Fruit fly (Drosophila melanogaster) whole organism, embryonic: Measurements from ENCODE around the gene CG11454.
A peak's percentile ranks its signal among the peaks of the same experiment; 100 is the strongest.

ENCODE experiments used
- Antp ChIP-seq: fragments of 200-800 bp; sonication (Bioruptor generic); optimal IDR thresholded peaks from 3 replicates; lab custom pipeline; 2016; ENCODE audit warnings: missing biosample characterization, missing genetic modification characterization
- Bteb2 ChIP-seq: fragments of 200-800 bp; sonication (Bioruptor generic); optimal IDR thresholded peaks from 2 replicates; lab custom pipeline; 2016; ENCODE audit warnings: missing biosample characterization, missing genetic modification characterization
- CG11093 ChIP-seq: fragments of 200-800 bp; sonication (Bioruptor generic); IDR thresholded peaks from 3 replicates; pipeline ENCODE4 v1.3.6; 2022; ENCODE audit warnings: missing biosample characterization, missing genetic modification characterization
- CG13296 ChIP-seq: fragments of 200-800 bp; sonication (Bioruptor generic); optimal IDR thresholded peaks from 3 replicates; lab custom pipeline; 2018; ENCODE audit warnings: missing biosample characterization, mild to moderate bottlenecking, missing genetic modification characterization
- CG13894 ChIP-seq: fragments of 200-800 bp; sonication (Bioruptor generic); optimal IDR thresholded peaks from 3 replicates; lab custom pipeline; 2018; ENCODE audit warnings: missing biosample characterization, mild to moderate bottlenecking, missing genetic modification characterization, moderate library complexity
- CG14014 ChIP-seq: fragments of 200-800 bp; sonication (Bioruptor generic); IDR thresholded peaks from 2 replicates; pipeline ENCODE4 v1.3.6; 2022; ENCODE audit warnings: missing biosample characterization, missing genetic modification characterization
- CG14710 ChIP-seq: fragments of 200-800 bp; sonication (Bioruptor generic); optimal IDR thresholded peaks from 3 replicates; lab custom pipeline; 2019; ENCODE audit warnings: missing biosample characterization, mild to moderate bottlenecking, missing genetic modification characterization, moderate library complexity
- CG14860 ChIP-seq: fragments of 200-800 bp; sonication (Bioruptor generic); IDR thresholded peaks from 3 replicates; pipeline ENCODE4 v1.3.6; 2022; ENCODE audit warnings: missing biosample characterization, missing genetic modification characterization; ENCODE audit not compliant: partially characterized antibody
- CG15479 ChIP-seq: fragments of 200-800 bp; sonication (Bioruptor generic); optimal IDR thresholded peaks from 3 replicates; lab custom pipeline; 2019; ENCODE audit warnings: missing biosample characterization, mild to moderate bottlenecking, missing genetic modification characterization, moderate library complexity
- CG15601 ChIP-seq: fragments of 200-800 bp; sonication (Bioruptor generic); optimal IDR thresholded peaks from 3 replicates; lab custom pipeline; 2019; ENCODE audit warnings: missing biosample characterization, mild to moderate bottlenecking, missing genetic modification characterization, moderate library complexity
- CG1603 ChIP-seq: fragments of 200-800 bp; sonication (Bioruptor generic); optimal IDR thresholded peaks from 2 replicates; lab custom pipeline; 2019; ENCODE audit warnings: missing biosample characterization, mild to moderate bottlenecking, missing genetic modification characterization, moderate library complexity
- CG17612 ChIP-seq: fragments of 200-800 bp; sonication (Bioruptor generic); IDR thresholded peaks from 2 replicates; pipeline ENCODE4 v1.3.6; 2022; ENCODE audit warnings: missing biosample characterization, missing genetic modification characterization
- CG17829 ChIP-seq: fragments of 200-800 bp; optimal IDR thresholded peaks from 2 replicates; lab custom pipeline; 2019; ENCODE audit warnings: missing biosample characterization, mild to moderate bottlenecking, missing genetic modification characterization, moderate library complexity
- CG1832 ChIP-seq: fragments of 200-800 bp; sonication (Bioruptor generic); optimal IDR thresholded peaks from 2 replicates; lab custom pipeline; 2017; ENCODE audit warnings: missing biosample characterization, mild to moderate bottlenecking, missing genetic modification characterization, inconsistent platforms
- CG18599 ChIP-seq: fragments of 200-800 bp; sonication (Bioruptor generic); optimal IDR thresholded peaks from 3 replicates; lab custom pipeline; 2017; ENCODE audit warnings: missing biosample characterization, missing genetic modification characterization, mild to moderate bottlenecking, moderate library complexity, missing genetic modification reagents
- CG2199 ChIP-seq: fragments of 200-800 bp; sonication (Bioruptor generic); IDR thresholded peaks from 3 replicates; pipeline ENCODE4 v1.3.6; 2022; ENCODE audit warnings: missing biosample characterization, missing genetic modification characterization
- CG30403 ChIP-seq: fragments of 200-800 bp; sonication (Bioruptor generic); optimal IDR thresholded peaks from 3 replicates; lab custom pipeline; 2016; ENCODE audit warnings: missing biosample characterization, missing genetic modification characterization
- CG32772 ChIP-seq: fragments of 200-800 bp; sonication (Bioruptor generic); IDR thresholded peaks from 2 replicates; pipeline ENCODE4 v1.3.6; 2022; ENCODE audit warnings: missing biosample characterization, missing genetic modification characterization
- CG4282 ChIP-seq: fragments of 200-800 bp; sonication (Bioruptor generic); optimal IDR thresholded peaks from 2 replicates; lab custom pipeline; 2016; ENCODE audit warnings: missing biosample characterization, missing genetic modification characterization
- CG6813 ChIP-seq: fragments of 200-800 bp; sonication (Bioruptor generic); optimal IDR thresholded peaks from 2 replicates; lab custom pipeline; 2017; ENCODE audit warnings: missing biosample characterization, missing genetic modification characterization, mild to moderate bottlenecking, moderate library complexity, missing genetic modification reagents
- CG7786 ChIP-seq: fragments of 200-800 bp; sonication (Bioruptor generic); optimal IDR thresholded peaks from 2 replicates; lab custom pipeline; 2016; ENCODE audit warnings: missing biosample characterization, missing genetic modification characterization
- CG8765 ChIP-seq: fragments of 200-800 bp; sonication (Bioruptor generic); IDR thresholded peaks from 2 replicates; pipeline ENCODE4 v1.3.6; 2022; ENCODE audit warnings: missing biosample characterization, missing genetic modification characterization
- Dad ChIP-seq: fragments of 200-800 bp; sonication (Bioruptor generic); optimal IDR thresholded peaks from 3 replicates; lab custom pipeline; 2016; ENCODE audit warnings: missing biosample characterization, missing genetic modification characterization
- Dip2 ChIP-seq: fragments of 200-800 bp; sonication (Bioruptor generic); IDR thresholded peaks from 2 replicates; pipeline ENCODE4 v1.3.6; 2022; ENCODE audit warnings: missing biosample characterization, missing genetic modification characterization
- Dref ChIP-seq: fragments of 200-800 bp; sonication (Bioruptor generic); IDR thresholded peaks from 2 replicates; pipeline ENCODE4 v1.3.6; 2022; ENCODE audit warnings: missing biosample characterization, missing genetic modification characterization
- E2f1 ChIP-seq: fragments of 200-800 bp; sonication (Bioruptor generic); IDR thresholded peaks from 2 replicates; pipeline ENCODE4 v1.3.6; 2022; ENCODE audit warnings: missing biosample characterization, missing genetic modification characterization
- HLH4C ChIP-seq: fragments of 200-800 bp; sonication (Bioruptor generic); IDR thresholded peaks from 3 replicates; pipeline ENCODE4 v1.3.6; 2022; ENCODE audit warnings: missing biosample characterization, missing genetic modification characterization; ENCODE audit not compliant: partially characterized antibody
- HLH54F ChIP-seq: fragments of 200-800 bp; sonication (Bioruptor generic); optimal IDR thresholded peaks from 3 replicates; lab custom pipeline; 2016; ENCODE audit warnings: missing biosample characterization, missing genetic modification characterization
- Hand ChIP-seq: fragments of 200-800 bp; sonication (Bioruptor generic); optimal IDR thresholded peaks from 2 replicates; lab custom pipeline; 2017; ENCODE audit warnings: mild to moderate bottlenecking, missing biosample characterization, missing genetic modification reagents, missing genetic modification characterization
- Taf1 ChIP-seq: fragments of 200-800 bp; sonication (Bioruptor generic); IDR thresholded peaks from 2 replicates; pipeline ENCODE4 v1.3.6; 2022; ENCODE audit warnings: missing biosample characterization, missing genetic modification characterization
- YL-1 ChIP-seq: fragments of 200-800 bp; sonication (Bioruptor generic); optimal IDR thresholded peaks from 3 replicates; lab custom pipeline; 2017; ENCODE audit warnings: missing biosample characterization, mild to moderate bottlenecking, missing genetic modification characterization
- ara ChIP-seq: fragments of 200-800 bp; sonication (Bioruptor generic); IDR thresholded peaks from 2 replicates; pipeline ENCODE4 v1.3.6; 2022; ENCODE audit warnings: missing biosample characterization, missing genetic modification characterization
- bowl ChIP-seq: fragments of 200-800 bp; sonication (Bioruptor generic); IDR thresholded peaks from 2 replicates; pipeline ENCODE4 v1.3.6; 2022; ENCODE audit warnings: missing biosample characterization, missing genetic modification characterization
- chinmo ChIP-seq: fragments of 200-800 bp; sonication (Bioruptor generic); IDR thresholded peaks from 4 replicates; pipeline ENCODE4 v1.3.6; 2022; ENCODE audit warnings: missing biosample characterization, missing genetic modification characterization; ENCODE audit not compliant: partially characterized antibody
- en ChIP-seq: fragments of 200-800 bp; sonication (Bioruptor generic); optimal IDR thresholded peaks from 2 replicates; lab custom pipeline; 2016; ENCODE audit warnings: missing biosample characterization, missing genetic modification characterization
- fru ChIP-seq: fragments of >200 bp; optimal IDR thresholded peaks from 2 replicates; lab custom pipeline; 2017
- gsb ChIP-seq: fragments of 200-800 bp; sonication (Bioruptor generic); IDR thresholded peaks from 2 replicates; pipeline ENCODE4 v1.3.6; 2022; ENCODE audit warnings: missing biosample characterization, missing genetic modification characterization
- hb ChIP-seq: fragments of 200-800 bp; sonication (Bioruptor generic); IDR thresholded peaks from 3 replicates; pipeline ENCODE4 v1.3.6; 2022; ENCODE audit warnings: missing biosample characterization, missing genetic modification characterization; ENCODE audit not compliant: partially characterized antibody
- hkb ChIP-seq, 2 experiments: fragments of 200-800 bp in 1 of 2; fragments of >200 bp in 1 of 2; sonication (Bioruptor generic) in 1 of 2; IDR thresholded peaks in 1 of 2; optimal IDR thresholded peaks in 1 of 2; 2 replicates each; pipeline versions ENCODE4 v1.3.6 to Lab custom; 2017 to 2022; ENCODE audit warnings: missing biosample characterization in 1 of 2, missing genetic modification characterization in 1 of 2
- ind ChIP-seq: fragments of 200-800 bp; sonication (Bioruptor generic); optimal IDR thresholded peaks from 3 replicates; lab custom pipeline; 2016; ENCODE audit warnings: missing biosample characterization, missing genetic modification characterization
- luna ChIP-seq: fragments of 200-800 bp; sonication (Bioruptor generic); optimal IDR thresholded peaks from 2 replicates; lab custom pipeline; 2016; ENCODE audit warnings: missing biosample characterization, missing genetic modification characterization
- nerfin-2 ChIP-seq: fragments of 200-800 bp; sonication (Bioruptor generic); IDR thresholded peaks from 2 replicates; pipeline ENCODE4 v1.3.6; 2022; ENCODE audit warnings: missing biosample characterization, missing genetic modification characterization; ENCODE audit not compliant: partially characterized antibody
- pho ChIP-seq: fragments of 200-800 bp; sonication (Bioruptor generic); optimal IDR thresholded peaks from 2 replicates; lab custom pipeline; 2016; ENCODE audit warnings: missing biosample characterization, missing genetic modification characterization
- pita ChIP-seq: fragments of 200-800 bp; sonication (Bioruptor generic); optimal IDR thresholded peaks from 2 replicates; lab custom pipeline; 2017; ENCODE audit warnings: missing biosample characterization, mild to moderate bottlenecking, missing genetic modification characterization
- scrt ChIP-seq: fragments of 200-800 bp; sonication (Bioruptor generic); optimal IDR thresholded peaks from 2 replicates; lab custom pipeline; 2018; ENCODE audit warnings: missing biosample characterization, mild to moderate bottlenecking, missing genetic modification characterization, moderate library complexity
- shn ChIP-seq: fragments of 200-800 bp; sonication (Bioruptor generic); optimal IDR thresholded peaks from 3 replicates; lab custom pipeline; 2016; ENCODE audit warnings: missing biosample characterization, missing genetic modification characterization
- sisA ChIP-seq: fragments of 200-800 bp; sonication (Bioruptor generic); IDR thresholded peaks from 2 replicates; pipeline ENCODE4 v1.3.6; 2022; ENCODE audit warnings: missing biosample characterization, missing genetic modification characterization
- slp2 ChIP-seq: fragments of 200-800 bp; sonication (Bioruptor generic); optimal IDR thresholded peaks from 2 replicates; lab custom pipeline; 2016; ENCODE audit warnings: missing biosample characterization, missing genetic modification characterization
- sug ChIP-seq: fragments of 200-800 bp; optimal IDR thresholded peaks from 2 replicates; lab custom pipeline; 2019; ENCODE audit warnings: missing biosample characterization, mild to moderate bottlenecking, missing genetic modification characterization, moderate library complexity
- tgo ChIP-seq: fragments of 200-800 bp; sonication (Bioruptor generic); IDR thresholded peaks from 3 replicates; pipeline ENCODE4 v1.3.6; 2022; ENCODE audit warnings: missing biosample characterization, missing genetic modification characterization
- vvl ChIP-seq: fragments of 200-800 bp; sonication (Bioruptor generic); IDR thresholded peaks from 2 replicates; pipeline ENCODE4 v1.3.6; 2022; ENCODE audit warnings: missing biosample characterization, missing genetic modification characterization

CG11454 gene

dm6 chr2L:94639-95059 is 48.5 kb upstream of the CG11454 start, which contains the start of gene Zir (continued):
- TF ChIP-seq CG14014 (GFP tag; lab: Robert Waterston, UW) (no peak), luna (no peak), CG6813 (GFP tag; lab: Kevin White, UChicago) (no peak), ind (no peak), Dip2 (GFP tag; lab: Robert Waterston, UW) (no peak), Bteb2 (GFP tag; lab: Kevin White, UChicago) (no peak), tgo (GFP tag; lab: Robert Waterston, UW) (no peak), YL-1 (GFP tag; lab: Kevin White, UChicago) (peak; percentile 40), CG1603 (tag; lab: Kevin White, UChicago) (peak; percentile 27), HLH54F (GFP tag; lab: Kevin White, UChicago) (no peak), ara (GFP tag; lab: Robert Waterston, UW) (no peak), CG8765 (GFP tag; lab: Robert Waterston, UW) (no peak), sisA (GFP tag; lab: Robert Waterston, UW) (no peak), hb (GFP tag; lab: Robert Waterston, UW) (peak; percentile 72), Hand (no peak), CG15601 (tag; lab: Kevin White, UChicago) (peak; percentile 9), nerfin-2 (peak; percentile 85), CG13894 (no peak), pita (no peak), CG14710 (tag; lab: Kevin White, UChicago) (peak; percentile 13), hkb (optimal IDR thresholded peaks at IDR 0.05; lab: Kevin White, UChicago) (no peak), hkb (GFP tag; IDR thresholded peaks at IDR 0.05; lab: Robert Waterston, UW) (no peak), CG18599 (GFP tag; lab: Kevin White, UChicago) (no peak), Taf1 (no peak), Dref (GFP tag; lab: Robert Waterston, UW) (peak; percentile 72), CG17829 (peak; percentile 23), HLH4C (peak; percentile 73), CG30403 (GFP tag; lab: Kevin White, UChicago) (peak; percentile 3), E2f1 (GFP tag; lab: Robert Waterston, UW) (no peak), CG1832 (GFP tag; lab: Kevin White, UChicago) (no peak), slp2 (GFP tag; lab: Kevin White, UChicago) (no peak), en (GFP tag; lab: Kevin White, UChicago) (no peak), shn (GFP tag; lab: Kevin White, UChicago) (no peak), CG7786 (no peak), CG11093 (GFP tag; lab: Robert Waterston, UW) (no peak), scrt (GFP tag; lab: Kevin White, UChicago) (no peak), CG13296 (GFP tag; lab: Kevin White, UChicago) (peak; percentile 43), CG4282 (GFP tag; lab: Kevin White, UChicago) (no peak), CG2199 (0 out of 3 replicates have a peak, but pooled peaks have one; percentile 20), Antp (GFP tag; lab: Kevin White, UChicago) (no peak), chinmo (GFP tag; lab: Robert Waterston, UW) (peak; percentile 77; the same call in 2 of the 4 replicates), gsb (no peak), fru (lab: Kevin White, UChicago) (no peak), vvl (peak; percentile 45; the same call in 1 of the 2 replicates), sug (tag; lab: Kevin White, UChicago) (peak; percentile 20), CG15479 (GFP tag; lab: Kevin White, UChicago) (no peak), pho (GFP tag; lab: Kevin White, UChicago) (no peak), Dad (no peak), bowl (GFP tag; lab: Robert Waterston, UW) (no peak), CG32772 (GFP tag; lab: Robert Waterston, UW) (no peak), CG17612 (GFP tag; lab: Robert Waterston, UW) (no peak), CG14860 (peak; percentile 48; the same call in 1 of the 3 replicates)
